Fruit fly (Drosophila melanogaster): ENCODE data around the gene Sgs3.

The Sgs3 gene

dm6 chr3L:11554338-11554737, 42.3 kb downstream of the Sgs3 start (continued):
- no peak for TF ChIP-seq Neu2 (GFP tag; optimal IDR thresholded peaks at IDR 0.05; ENCODE audit: borderline replicate concordance)
- peak in 1 of 2 experiments; percentile 12 for TF ChIP-seq insv (GFP tag; optimal IDR thresholded peaks at IDR 0.05)
- peak; percentile 59 for TF ChIP-seq Vsx1 (GFP tag; optimal IDR thresholded peaks at IDR 0.05)
- TF ChIP-seq pb (GFP tag; optimal IDR thresholded peaks at IDR 0.05): no peak
- peak; percentile 98 for TF ChIP-seq ac (GFP tag; optimal IDR thresholded peaks at IDR 0.05)
- no peak for TF ChIP-seq hkb (optimal IDR thresholded peaks at IDR 0.05)
- TF ChIP-seq hkb (GFP tag; IDR thresholded peaks at IDR 0.05): peak; percentile 83
- peak; percentile 94 for TF ChIP-seq CG33557 (GFP tag; optimal IDR thresholded peaks at IDR 0.05)
- no peak for TF ChIP-seq NFAT (GFP tag; IDR thresholded peaks at IDR 0.05)
- TF ChIP-seq Camta (GFP tag; optimal IDR thresholded peaks at IDR 0.05): peak; percentile 82
- TF ChIP-seq eyg (GFP tag; optimal IDR thresholded peaks at IDR 0.05): no peak
- TF ChIP-seq CG14860 (GFP tag; IDR thresholded peaks at IDR 0.05; ENCODE audit: partially characterized antibody): no peak
- peak; percentile 79 for TF ChIP-seq sisA (GFP tag; IDR thresholded peaks at IDR 0.05)
- TF ChIP-seq Xrp1 (GFP tag; IDR thresholded peaks at IDR 0.05): peak; percentile 97
- TF ChIP-seq Trl (optimal IDR thresholded peaks at IDR 0.05): no peak
- TF ChIP-seq Trl (GFP tag; optimal IDR thresholded peaks at IDR 0.05): peak; percentile 73
- no peak for TF ChIP-seq CG13894 (tag; optimal IDR thresholded peaks at IDR 0.05)
- no peak for TF ChIP-seq Dip2 (GFP tag; IDR thresholded peaks at IDR 0.05)
- peak; percentile 90 for TF ChIP-seq Spps (tag; optimal IDR thresholded peaks at IDR 0.05)
- TF ChIP-seq CG14710 (tag; optimal IDR thresholded peaks at IDR 0.05): peak; percentile 96
- peak; percentile 73 for TF ChIP-seq dysf (GFP tag; IDR thresholded peaks at IDR 0.05)
- peak; percentile 88 for TF ChIP-seq otp (GFP tag; IDR thresholded peaks at IDR 0.05)
- peak; percentile 69 for TF ChIP-seq bab2 (GFP tag; optimal IDR thresholded peaks at IDR 0.05)
- no peak for TF ChIP-seq CTCF (GFP tag; optimal IDR thresholded peaks at IDR 0.05)
- peak; percentile 51 for TF ChIP-seq tup (GFP tag; optimal IDR thresholded peaks at IDR 0.05)
- TF ChIP-seq odd (GFP tag; optimal IDR thresholded peaks at IDR 0.05): peak; percentile 65
- TF ChIP-seq CG42726 (GFP tag; IDR thresholded peaks at IDR 0.05; ENCODE audit: partially characterized antibody): no peak
- peak; percentile 59 for TF ChIP-seq CHES-1-like (GFP tag; optimal IDR thresholded peaks at IDR 0.05)
- TF ChIP-seq CG6254 (GFP tag; optimal IDR thresholded peaks at IDR 0.05): peak; percentile 93
- no peak for TF ChIP-seq HLH4C (GFP tag; IDR thresholded peaks at IDR 0.05; ENCODE audit: partially characterized antibody)
- no peak for TF ChIP-seq luna (GFP tag; optimal IDR thresholded peaks at IDR 0.05)
- 0 out of 3 replicates have a peak, but pooled peaks have one; percentile 11 for TF ChIP-seq Dbx (GFP tag; IDR thresholded peaks at IDR 0.05)
- TF ChIP-seq trem (tag; optimal IDR thresholded peaks at IDR 0.05): peak; percentile 93
- peak in 1 of 2 experiments; percentile 63 for TF ChIP-seq crp (GFP tag; optimal IDR thresholded peaks at IDR 0.05)
- peak; percentile 68 for TF ChIP-seq CG14441 (GFP tag; IDR thresholded peaks at IDR 0.05)
- peak; percentile 84 for TF ChIP-seq CG18476 (GFP tag; optimal IDR thresholded peaks at IDR 0.05)
- TF ChIP-seq CG32532 (GFP tag; IDR thresholded peaks at IDR 0.05): peak; percentile 56; the same call in 1 of the 2 replicates
- peak; percentile 85 for TF ChIP-seq CoRest (tag; optimal IDR thresholded peaks at IDR 0.05)
- peak; percentile 58 for TF ChIP-seq Kr (GFP tag; optimal IDR thresholded peaks at IDR 0.05)
- 0 out of 3 replicates have a peak, but pooled peaks have one; percentile 21 for TF ChIP-seq CG2889 (GFP tag; IDR thresholded peaks at IDR 0.05)
- TF ChIP-seq grau (tag; optimal IDR thresholded peaks at IDR 0.05): peak; percentile 82
- peak; percentile 91 for TF ChIP-seq phol (tag; optimal IDR thresholded peaks at IDR 0.05)
- peak; percentile 66 for TF ChIP-seq slbo (GFP tag; IDR thresholded peaks at IDR 0.05)
- TF ChIP-seq fu2 (GFP tag; optimal IDR thresholded peaks at IDR 0.05): peak; percentile 11
- peak; percentile 33 for TF ChIP-seq CG15514 (GFP tag; optimal IDR thresholded peaks at IDR 0.05)
- TF ChIP-seq caup (GFP tag; optimal IDR thresholded peaks at IDR 0.05; ENCODE audit: severe bottlenecking): peak; percentile 63
- peak; percentile 75 for TF ChIP-seq Lhr (GFP tag; optimal IDR thresholded peaks at IDR 0.05)
- TF ChIP-seq gem (tag; optimal IDR thresholded peaks at IDR 0.05): peak; percentile 93
- peak; percentile 86 for TF ChIP-seq Asciz (GFP tag; optimal IDR thresholded peaks at IDR 0.05)
- TF ChIP-seq pho (GFP tag; optimal IDR thresholded peaks at IDR 0.05): no peak
- peak; percentile 49; the same call in 1 of the 2 replicates for TF ChIP-seq CG7372 (GFP tag; IDR thresholded peaks at IDR 0.05)

All from whole organism, embryonic.